Worm (Caenorhabditis elegans): ENCODE results near the gene cut-1.

Gene cut-1

DNA sequence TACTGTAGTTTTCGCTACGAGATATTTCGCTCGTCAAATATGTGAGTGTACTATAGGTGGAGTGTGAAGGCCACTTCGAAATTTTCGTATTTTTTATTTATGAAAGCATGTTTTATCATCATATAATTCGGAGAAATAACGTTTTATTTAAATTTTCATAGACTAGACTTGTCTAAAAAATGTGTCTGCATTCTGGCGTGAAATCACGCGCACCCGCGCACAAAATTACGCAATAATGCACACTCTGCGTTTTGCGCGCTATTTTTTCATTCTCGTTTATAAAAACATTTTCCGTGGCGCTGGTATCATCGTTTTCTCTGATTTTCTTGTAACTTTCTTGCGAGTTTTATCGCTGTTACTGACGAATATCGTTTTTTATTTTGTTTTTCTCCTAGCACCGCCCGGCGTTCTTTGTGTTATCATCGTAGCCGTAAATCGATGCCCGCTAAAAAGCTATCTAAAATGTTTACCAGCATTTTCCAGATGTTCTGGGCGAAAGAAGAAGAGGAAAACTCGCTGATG, 28.4 kb downstream of the cut-1 start, which contains the start of gene saps-1 (continued):
- no peak for TF ChIP-seq alr-1 (tag; optimal IDR thresholded peaks at IDR 0.05; ENCODE audit: borderline replicate concordance)
- TF ChIP-seq dsc-1 (tag; optimal IDR thresholded peaks at IDR 0.05): no peak
- no peak for TF ChIP-seq unc-62 (GFP tag; optimal IDR thresholded peaks at IDR 0.05)
- no peak for TF ChIP-seq ceh-8 (GFP tag; optimal IDR thresholded peaks at IDR 0.05)
- TF ChIP-seq blmp-1 (tag; optimal IDR thresholded peaks at IDR 0.05): no peak
- TF ChIP-seq nhr-28 (tag; optimal IDR thresholded peaks at IDR 0.05): no peak
- no peak for TF ChIP-seq lin-15B (tag; optimal IDR thresholded peaks at IDR 0.05)
- no peak for TF ChIP-seq swsn-7 (tag; optimal IDR thresholded peaks at IDR 0.05)
- peak; percentile 87 for TF ChIP-seq F16B12.6 (tag; optimal IDR thresholded peaks at IDR 0.05)
- no peak for TF ChIP-seq sox-4 (tag; optimal IDR thresholded peaks at IDR 0.05)
- no peak for TF ChIP-seq unc-86 (tag; optimal IDR thresholded peaks at IDR 0.05)
- TF ChIP-seq snpc-4 (tag; optimal IDR thresholded peaks at IDR 0.05): no peak
- TF ChIP-seq zag-1 (tag; optimal IDR thresholded peaks at IDR 0.05): no peak
- no peak for TF ChIP-seq elt-2 (tag; optimal IDR thresholded peaks at IDR 0.05)
- no peak for TF ChIP-seq fkh-10 (GFP tag; optimal IDR thresholded peaks at IDR 0.05)
- TF ChIP-seq nhr-85 (tag): peak; percentile 31
- no peak for TF ChIP-seq nhr-12 (tag; optimal IDR thresholded peaks at IDR 0.05)
- TF ChIP-seq fos-1 (tag; optimal IDR thresholded peaks at IDR 0.05): no peak
- no peak for TF ChIP-seq hpl-2 (GFP tag; optimal IDR thresholded peaks at IDR 0.05)
- no peak for TF ChIP-seq aha-1 (tag; optimal IDR thresholded peaks at IDR 0.05)
- no peak for TF ChIP-seq unc-98 (GFP tag; IDR thresholded peaks at IDR 0.05)
- no peak for TF ChIP-seq hlh-4 (tag; optimal IDR thresholded peaks at IDR 0.05)
- TF ChIP-seq elt-3 (tag; optimal IDR thresholded peaks at IDR 0.05): peak in 1 of 6 experiments; percentile 14
- no peak for TF ChIP-seq sptf-1 (tag; optimal IDR thresholded peaks at IDR 0.05)
- peak; percentile 44 for TF ChIP-seq nhr-20 (tag; optimal IDR thresholded peaks at IDR 0.05)
- TF ChIP-seq nhr-237 (tag; optimal IDR thresholded peaks at IDR 0.05): no peak
- TF ChIP-seq zip-4 (GFP tag; optimal IDR thresholded peaks at IDR 0.05): no peak
- TF ChIP-seq lsy-2 (tag; optimal IDR thresholded peaks at IDR 0.05): peak; percentile 33 to 41
- TF ChIP-seq dpl-1 (GFP tag; optimal IDR thresholded peaks at IDR 0.05): peak in 2 of 3 experiments; percentile 47 to 57
- TF ChIP-seq C04F5.9 (tag; optimal IDR thresholded peaks at IDR 0.05): no peak
- TF ChIP-seq skn-1 (tag; optimal IDR thresholded peaks at IDR 0.05): no peak
- no peak for TF ChIP-seq tlp-1 (tag; optimal IDR thresholded peaks at IDR 0.05)
- no peak for TF ChIP-seq vab-15 (tag; optimal IDR thresholded peaks at IDR 0.05)
- TF ChIP-seq lir-3 (tag; optimal IDR thresholded peaks at IDR 0.05; ENCODE audit: poor library complexity): no peak
- no peak for TF ChIP-seq mab-9 (GFP tag; IDR thresholded peaks at IDR 0.05)

DNA sequence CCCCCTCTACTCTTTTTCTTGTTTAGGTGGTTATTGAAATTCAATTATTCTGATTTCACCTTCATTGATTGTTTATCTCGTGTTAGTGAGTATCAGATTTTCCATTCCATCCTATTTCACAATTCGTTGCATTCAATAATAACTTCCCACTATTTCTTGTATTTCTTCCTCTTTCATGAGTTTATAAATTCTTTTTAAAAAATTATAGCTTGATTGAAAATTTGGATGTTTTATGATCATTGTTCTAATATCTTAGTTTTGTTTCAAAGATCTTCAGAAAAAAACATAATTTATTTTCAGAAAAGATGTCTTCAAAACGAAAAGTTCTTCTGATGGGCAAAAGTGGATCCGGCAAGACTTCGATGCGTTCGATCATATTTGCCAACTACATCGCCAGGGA, 32.1 kb downstream of the cut-1 start, which contains the start of gene raga-1:
Gene raga-1 (plus strand): TSS at position 301 of the 400 bp plus-strand sequence.
- TF ChIP-seq nhr-76 (tag; optimal IDR thresholded peaks at IDR 0.05): no peak
- TF ChIP-seq ztf-4 (tag; optimal IDR thresholded peaks at IDR 0.05): no peak

DNA sequence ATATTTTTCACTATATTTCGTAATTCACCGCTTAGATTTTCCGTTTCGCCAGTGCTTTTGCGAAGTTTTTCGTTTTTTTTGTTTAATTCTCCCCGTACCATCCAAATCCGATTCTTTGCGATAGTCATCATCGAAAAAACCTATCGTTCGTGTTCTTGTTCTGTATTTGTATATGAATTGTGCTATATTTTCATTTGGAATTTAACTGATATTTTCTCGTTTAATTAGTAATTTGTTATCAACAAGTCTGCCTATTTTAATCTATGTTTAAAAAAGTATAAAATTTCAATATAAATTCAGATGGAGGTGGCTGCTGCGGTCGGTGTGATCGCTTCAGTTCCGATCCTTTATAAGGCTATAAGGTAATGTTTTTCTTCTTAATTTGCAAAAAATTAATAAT, 33.7 kb downstream of the cut-1 start, which contains the start of gene samp-1:
Gene samp-1 (plus strand): TSS at position 301 of the 400 bp plus-strand sequence.
- TF ChIP-seq efl-3 (GFP tag; optimal IDR thresholded peaks at IDR 0.05): no peak
- no peak for TF ChIP-seq mef-2 (tag; optimal IDR thresholded peaks at IDR 0.05)
- no peak for TF ChIP-seq C34B4.2 (tag; optimal IDR thresholded peaks at IDR 0.05)
- TF ChIP-seq elt-3 (tag; optimal IDR thresholded peaks at IDR 0.05): no peak
- no peak for TF ChIP-seq fkh-4 (tag; optimal IDR thresholded peaks at IDR 0.05; ENCODE audit: borderline replicate concordance)
- TF ChIP-seq nhr-20 (tag; optimal IDR thresholded peaks at IDR 0.05): no peak
- no peak for TF ChIP-seq vab-15 (tag; optimal IDR thresholded peaks at IDR 0.05)
- TF ChIP-seq snpc-4 (tag; optimal IDR thresholded peaks at IDR 0.05): no peak
- no peak for TF ChIP-seq irx-1 (tag; optimal IDR thresholded peaks at IDR 0.05)
- no peak for TF ChIP-seq hlh-17 (GFP tag; optimal IDR thresholded peaks at IDR 0.05; ENCODE audit: borderline replicate concordance)
- no peak for TF ChIP-seq nhr-71 (tag; optimal IDR thresholded peaks at IDR 0.05)
- no peak for TF ChIP-seq dpl-1 (GFP tag; optimal IDR thresholded peaks at IDR 0.05)
- TF ChIP-seq ztf-4 (tag; optimal IDR thresholded peaks at IDR 0.05): no peak
- no peak for TF ChIP-seq ama-1 (optimal IDR thresholded peaks at IDR 0.05)
